Worm (Caenorhabditis elegans): Measurements from ENCODE around the gene C31B8.12.

C31B8.12 gene

ce11 chrV:2899867-2900266 lies 27.6 kb downstream of the C31B8.12 start, which contains the start of gene str-46:
str-46 (minus strand) TSS chrV:2899967.
- TF ChIP-seq tbx-37 (GFP tag; conservative IDR thresholded peaks at IDR 0.05), result no peak
- no peak for TF ChIP-seq hmbx-1 (tag; optimal IDR thresholded peaks at IDR 0.05)
- TF ChIP-seq scrt-1 (GFP tag; IDR thresholded peaks at IDR 0.05), result no peak
- no peak for TF ChIP-seq ama-1 (optimal IDR thresholded peaks at IDR 0.05)
- no peak for TF ChIP-seq tbx-11 (GFP tag; IDR thresholded peaks at IDR 0.05)
- no peak for TF ChIP-seq F13C5.2 (tag; optimal IDR thresholded peaks at IDR 0.05)
- no peak for TF ChIP-seq ceh-36 (tag; optimal IDR thresholded peaks at IDR 0.05)
- TF ChIP-seq sea-1 (GFP tag; conservative IDR thresholded peaks at IDR 0.05), result no peak
- no peak for TF ChIP-seq ets-7 (tag; optimal IDR thresholded peaks at IDR 0.05)
- TF ChIP-seq pes-1 (GFP tag; IDR thresholded peaks at IDR 0.05), result no peak
- TF ChIP-seq aly-1 (tag; optimal IDR thresholded peaks at IDR 0.05), result no peak
- TF ChIP-seq B0310.2 (tag; optimal IDR thresholded peaks at IDR 0.05), result no peak

ce11 chrV:2896198-2896660 lies 31.2 kb downstream of the C31B8.12 start, which contains the start of gene pals-32:
pals-32 (plus strand) TSS chrV:2896610.
- TF ChIP-seq hmbx-1 (tag; optimal IDR thresholded peaks at IDR 0.05) (no peak), aly-1 (tag; optimal IDR thresholded peaks at IDR 0.05) (no peak), tbx-11 (GFP tag; IDR thresholded peaks at IDR 0.05) (no peak), ama-1 (optimal IDR thresholded peaks at IDR 0.05) (no peak)

ce11 chrV:2892976-2893375 lies 34.5 kb downstream of the C31B8.12 start, which contains the start of gene srh-127:
srh-127 (plus strand) TSS chrV:2893276.
- TF ChIP-seq tra-4 (tag; optimal IDR thresholded peaks at IDR 0.05) (no peak), flt-1 (GFP tag; IDR thresholded peaks at IDR 0.05) (no peak), pes-1 (GFP tag; IDR thresholded peaks at IDR 0.05) (no peak), ama-1 (optimal IDR thresholded peaks at IDR 0.05) (no peak), tbx-37 (GFP tag; conservative IDR thresholded peaks at IDR 0.05) (no peak), tbx-11 (GFP tag; IDR thresholded peaks at IDR 0.05) (no peak), sea-1 (GFP tag; conservative IDR thresholded peaks at IDR 0.05) (no peak), aly-1 (tag; optimal IDR thresholded peaks at IDR 0.05) (no peak)

ce11 chrV:2891927-2892326 lies 35.5 kb downstream of the C31B8.12 start, which contains the start of gene F37B4.15:
F37B4.15 (plus strand) TSS chrV:2892227.
- TF ChIP-seq ceh-36 (tag; optimal IDR thresholded peaks at IDR 0.05), result no peak
- TF ChIP-seq ama-1 (optimal IDR thresholded peaks at IDR 0.05), result no peak
- no peak for TF ChIP-seq pes-1 (GFP tag; IDR thresholded peaks at IDR 0.05)
- TF ChIP-seq F13C5.2 (tag; optimal IDR thresholded peaks at IDR 0.05), result no peak
- TF ChIP-seq tra-4 (tag; optimal IDR thresholded peaks at IDR 0.05), result no peak
- no peak for TF ChIP-seq aly-1 (tag; optimal IDR thresholded peaks at IDR 0.05)
- no peak for TF ChIP-seq hmg-4 (GFP tag; optimal IDR thresholded peaks at IDR 0.05)
- TF ChIP-seq hnd-1 (tag; optimal IDR thresholded peaks at IDR 0.05), result no peak
- TF ChIP-seq tbx-11 (GFP tag; IDR thresholded peaks at IDR 0.05), result no peak
- no peak for TF ChIP-seq ceh-13 (GFP tag; optimal IDR thresholded peaks at IDR 0.05)
- TF ChIP-seq sea-1 (GFP tag; conservative IDR thresholded peaks at IDR 0.05), result no peak
- TF ChIP-seq tbx-37 (GFP tag; conservative IDR thresholded peaks at IDR 0.05), result no peak
- no peak for TF ChIP-seq scrt-1 (GFP tag; IDR thresholded peaks at IDR 0.05)
- TF ChIP-seq B0310.2 (tag; optimal IDR thresholded peaks at IDR 0.05), result no peak
- TF ChIP-seq flt-1 (GFP tag; IDR thresholded peaks at IDR 0.05), result no peak
- no peak for TF ChIP-seq ets-7 (tag; optimal IDR thresholded peaks at IDR 0.05)
- TF ChIP-seq hmbx-1 (tag; optimal IDR thresholded peaks at IDR 0.05), result no peak

- TF ChIP-seq ceh-13 (GFP tag; optimal IDR thresholded peaks at IDR 0.05) (no peak), sea-1 (GFP tag; conservative IDR thresholded peaks at IDR 0.05) (no peak), B0310.2 (tag; optimal IDR thresholded peaks at IDR 0.05) (no peak), tra-4 (tag; optimal IDR thresholded peaks at IDR 0.05) (no peak), ama-1 (optimal IDR thresholded peaks at IDR 0.05) (no peak), ets-7 (tag; optimal IDR thresholded peaks at IDR 0.05) (no peak), hmbx-1 (tag; optimal IDR thresholded peaks at IDR 0.05) (no peak), tbx-37 (GFP tag; conservative IDR thresholded peaks at IDR 0.05) (no peak), aly-1 (tag; optimal IDR thresholded peaks at IDR 0.05) (no peak), hmg-4 (GFP tag; optimal IDR thresholded peaks at IDR 0.05) (no peak), pes-1 (GFP tag; IDR thresholded peaks at IDR 0.05) (no peak), hnd-1 (tag; optimal IDR thresholded peaks at IDR 0.05) (no peak), ceh-36 (tag; optimal IDR thresholded peaks at IDR 0.05) (no peak), flt-1 (GFP tag; IDR thresholded peaks at IDR 0.05) (no peak), scrt-1 (GFP tag; IDR thresholded peaks at IDR 0.05) (no peak)
These were observed 38.8 kb downstream of the C31B8.12 start, which contains the start of gene srw-4 for ce11 chrV:2888681-2889080. srw-4 (minus strand) TSS chrV:2888781.

- TF ChIP-seq hnd-1 (tag; optimal IDR thresholded peaks at IDR 0.05) (no peak), ceh-13 (GFP tag; optimal IDR thresholded peaks at IDR 0.05) (no peak)
These were observed 39.2 kb downstream of the C31B8.12 start for ce11 chrV:2888265-2888664.

ce11 chrV:2884411-2884810 lies 43.0 kb downstream of the C31B8.12 start, which contains the start of gene sre-24:
sre-24 (plus strand) TSS chrV:2884711.
- TF ChIP-seq ceh-13 (GFP tag; optimal IDR thresholded peaks at IDR 0.05), result no peak
- no peak for TF ChIP-seq ama-1 (optimal IDR thresholded peaks at IDR 0.05)
- no peak for TF ChIP-seq tbx-11 (GFP tag; IDR thresholded peaks at IDR 0.05)
- no peak for TF ChIP-seq ceh-36 (tag; optimal IDR thresholded peaks at IDR 0.05)
- TF ChIP-seq hmbx-1 (tag; optimal IDR thresholded peaks at IDR 0.05), result no peak
- TF ChIP-seq sea-1 (GFP tag; conservative IDR thresholded peaks at IDR 0.05), result no peak
- TF ChIP-seq ets-7 (tag; optimal IDR thresholded peaks at IDR 0.05), result no peak
- TF ChIP-seq scrt-1 (GFP tag; IDR thresholded peaks at IDR 0.05), result no peak
- no peak for TF ChIP-seq tbx-37 (GFP tag; conservative IDR thresholded peaks at IDR 0.05)
- no peak for TF ChIP-seq flt-1 (GFP tag; IDR thresholded peaks at IDR 0.05)
- TF ChIP-seq hmg-4 (GFP tag; optimal IDR thresholded peaks at IDR 0.05), result no peak
- TF ChIP-seq tra-4 (tag; optimal IDR thresholded peaks at IDR 0.05), result no peak
- no peak for TF ChIP-seq pes-1 (GFP tag; IDR thresholded peaks at IDR 0.05)
- TF ChIP-seq F13C5.2 (tag; optimal IDR thresholded peaks at IDR 0.05), result no peak
- TF ChIP-seq B0310.2 (tag; optimal IDR thresholded peaks at IDR 0.05), result no peak
- no peak for TF ChIP-seq hnd-1 (tag; optimal IDR thresholded peaks at IDR 0.05)
- TF ChIP-seq aly-1 (tag; optimal IDR thresholded peaks at IDR 0.05), result no peak

- no peak for TF ChIP-seq pes-1 (GFP tag; IDR thresholded peaks at IDR 0.05)
- TF ChIP-seq scrt-1 (GFP tag; IDR thresholded peaks at IDR 0.05), result no peak
- TF ChIP-seq aly-1 (tag; optimal IDR thresholded peaks at IDR 0.05), result no peak
- TF ChIP-seq F13C5.2 (tag; optimal IDR thresholded peaks at IDR 0.05), result no peak
- TF ChIP-seq hmbx-1 (tag; optimal IDR thresholded peaks at IDR 0.05), result no peak
- no peak for TF ChIP-seq flt-1 (GFP tag; IDR thresholded peaks at IDR 0.05)
- no peak for TF ChIP-seq ceh-36 (tag; optimal IDR thresholded peaks at IDR 0.05)
- TF ChIP-seq hnd-1 (tag; optimal IDR thresholded peaks at IDR 0.05), result no peak
- no peak for TF ChIP-seq ama-1 (optimal IDR thresholded peaks at IDR 0.05)
- TF ChIP-seq ets-7 (tag; optimal IDR thresholded peaks at IDR 0.05), result no peak
- no peak for TF ChIP-seq sea-1 (GFP tag; conservative IDR thresholded peaks at IDR 0.05)
- no peak for TF ChIP-seq tbx-11 (GFP tag; IDR thresholded peaks at IDR 0.05)
- no peak for TF ChIP-seq tbx-37 (GFP tag; conservative IDR thresholded peaks at IDR 0.05)
- TF ChIP-seq tra-4 (tag; optimal IDR thresholded peaks at IDR 0.05), result no peak
- no peak for TF ChIP-seq B0310.2 (tag; optimal IDR thresholded peaks at IDR 0.05)
- TF ChIP-seq hmg-4 (GFP tag; optimal IDR thresholded peaks at IDR 0.05), result no peak
- TF ChIP-seq ceh-13 (GFP tag; optimal IDR thresholded peaks at IDR 0.05), result no peak
These were observed 44.4 kb downstream of the C31B8.12 start for ce11 chrV:2883097-2883496.

All from whole organism, early embryonic.